Fruit fly (Drosophila melanogaster) Kc167 (cell line): Measurements from ENCODE around the gene Pgant8.

Experiments used
- Sin3A ChIP-seq: fragments of >200 bp; optimal IDR thresholded peaks from 2 replicates; lab custom pipeline; 2018; ENCODE audit warnings: missing external identifiers
- h ChIP-seq: fragments of >200 bp; optimal IDR thresholded peaks from 3 replicates; lab custom pipeline; 2018; ENCODE audit warnings: missing external identifiers
- ttk ChIP-seq: sonication (Bioruptor generic); optimal IDR thresholded peaks from 2 replicates; lab custom pipeline; 2017; ENCODE audit warnings: missing external identifiers

DNA sequence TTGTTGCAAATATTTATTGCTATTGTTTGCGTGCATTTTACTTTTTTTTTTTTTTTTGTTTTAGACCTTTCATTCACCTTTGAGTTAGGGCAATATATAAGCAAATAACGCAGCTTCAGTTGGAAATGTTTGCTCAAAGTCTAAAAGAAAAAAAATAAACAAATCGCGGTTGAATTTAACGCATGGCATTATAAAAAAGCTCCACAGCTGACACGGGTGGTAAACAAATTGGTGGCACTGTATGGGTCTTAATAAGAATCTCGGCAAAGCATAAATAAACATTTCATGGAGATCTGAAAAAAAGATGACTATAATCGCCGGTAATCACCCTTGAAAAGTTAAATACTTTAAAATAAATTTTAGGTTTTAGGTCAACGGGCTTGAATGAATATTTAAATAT, 10.7 kb downstream of the Pgant8 start:
- no peak for TF ChIP-seq ttk (lab: Kevin White, UChicago)
- TF ChIP-seq h (lab: Kevin White, UChicago) = no peak
- TF ChIP-seq Sin3A (lab: Kevin White, UChicago) = no peak
